Fruit fly (Drosophila melanogaster): ENCODE results near the gene CG5026.
A peak's percentile ranks its signal among the peaks of the same experiment; 100 is the strongest.

The CG5026 gene

DNA sequence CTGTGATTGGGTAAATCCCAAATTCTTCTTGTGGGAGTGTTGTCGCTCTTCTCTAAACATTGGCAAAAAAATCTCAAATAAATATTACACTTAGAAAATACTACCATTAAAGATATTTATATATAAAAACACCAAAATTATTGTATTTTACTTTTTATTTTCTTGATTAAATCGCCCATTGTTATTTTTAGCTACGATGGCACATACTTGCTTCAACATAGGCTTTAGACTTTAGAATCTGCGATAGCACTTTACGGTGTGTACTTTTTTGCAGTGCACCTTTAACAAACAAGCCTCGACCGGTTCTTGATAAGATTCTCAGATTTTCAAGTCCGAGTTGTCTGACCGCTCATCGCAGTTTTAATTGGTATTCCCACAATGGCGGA, 13.7 kb upstream of the CG5026 start, which contains the start of gene GNBP3 (continued):
- TF ChIP-seq lbe (GFP tag; optimal IDR thresholded peaks at IDR 0.05) (peak; percentile 96), CG15514 (GFP tag; optimal IDR thresholded peaks at IDR 0.05) (peak; percentile 68), ase (GFP tag; IDR thresholded peaks at IDR 0.05) (no peak), Max (GFP tag; optimal IDR thresholded peaks at IDR 0.05) (peak; percentile 85), oc (tag; optimal IDR thresholded peaks at IDR 0.05) (no peak), Meics (GFP tag; optimal IDR thresholded peaks at IDR 0.05) (peak; percentile 83), HLH54F (GFP tag; optimal IDR thresholded peaks at IDR 0.05) (peak; percentile 9), CG11247 (GFP tag; IDR thresholded peaks at IDR 0.05) (no peak), scrt (GFP tag; optimal IDR thresholded peaks at IDR 0.05) (no peak), nau (GFP tag; optimal IDR thresholded peaks at IDR 0.05) (no peak), dysf (GFP tag; IDR thresholded peaks at IDR 0.05) (peak; percentile 68), dan (GFP tag; IDR thresholded peaks at IDR 0.05) (no peak), BtbVII (GFP tag; optimal IDR thresholded peaks at IDR 0.05) (peak; percentile 86), bowl (GFP tag; IDR thresholded peaks at IDR 0.05) (no peak), E2f1 (GFP tag; IDR thresholded peaks at IDR 0.05) (no peak), CG8359 (GFP tag; optimal IDR thresholded peaks at IDR 0.05; ENCODE audit: borderline replicate concordance) (no peak), B-H2 (GFP tag; optimal IDR thresholded peaks at IDR 0.05) (peak; percentile 29), CG15601 (tag; optimal IDR thresholded peaks at IDR 0.05) (peak; percentile 60), CG9817 (tag; optimal IDR thresholded peaks at IDR 0.05) (peak; percentile 17), chif (GFP tag; optimal IDR thresholded peaks at IDR 0.05) (no peak), ATbp (GFP tag; optimal IDR thresholded peaks at IDR 0.05) (no peak), CG8388 (GFP tag; optimal IDR thresholded peaks at IDR 0.05) (peak; percentile 40), CG13894 (tag; optimal IDR thresholded peaks at IDR 0.05) (no peak), sr (GFP tag; IDR thresholded peaks at IDR 0.05) (no peak), shn (GFP tag; optimal IDR thresholded peaks at IDR 0.05) (no peak), tio (GFP tag; optimal IDR thresholded peaks at IDR 0.05) (peak; percentile 38), cwo (GFP tag; optimal IDR thresholded peaks at IDR 0.05) (peak; percentile 33), CG8089 (GFP tag; optimal IDR thresholded peaks at IDR 0.05) (no peak), wdn (GFP tag; IDR thresholded peaks at IDR 0.05) (0 out of 2 replicates have a peak, but pooled peaks have one; percentile 17), CG13123 (GFP tag; optimal IDR thresholded peaks at IDR 0.05) (no peak), D19B (GFP tag; optimal IDR thresholded peaks at IDR 0.05) (peak; percentile 13), ac (GFP tag; optimal IDR thresholded peaks at IDR 0.05) (peak; percentile 31), h (optimal IDR thresholded peaks at IDR 0.05) (no peak), CG10654 (GFP tag; optimal IDR thresholded peaks at IDR 0.05) (peak; percentile 19), phol (tag; optimal IDR thresholded peaks at IDR 0.05) (peak; percentile 39), jing (GFP tag; optimal IDR thresholded peaks at IDR 0.05) (no peak), ttk (GFP tag; IDR thresholded peaks at IDR 0.05) (no peak), tna (GFP tag; IDR thresholded peaks at IDR 0.05; ENCODE audit: partially characterized antibody) (no peak), Hr3 (GFP tag; optimal IDR thresholded peaks at IDR 0.05) (peak; percentile 5), CG3407 (GFP tag; optimal IDR thresholded peaks at IDR 0.05) (peak; percentile 37), tll (GFP tag; optimal IDR thresholded peaks at IDR 0.05) (peak in 1 of 2 experiments; percentile 1), CG6683 (GFP tag; optimal IDR thresholded peaks at IDR 0.05) (peak; percentile 75), gce (GFP tag; IDR thresholded peaks at IDR 0.05) (no peak; the same call in 2 of the 3 replicates), CG17568 (GFP tag; optimal IDR thresholded peaks at IDR 0.05) (no peak), CG11085 (GFP tag; IDR thresholded peaks at IDR 0.05) (0 out of 2 replicates have a peak, but pooled peaks have one; percentile 51), gro (GFP tag; optimal IDR thresholded peaks at IDR 0.05) (no peak), CG2116 (GFP tag; optimal IDR thresholded peaks at IDR 0.05) (no peak), zen2 (GFP tag; IDR thresholded peaks at IDR 0.05; ENCODE audit: partially characterized antibody) (no peak), slp2 (GFP tag; optimal IDR thresholded peaks at IDR 0.05) (no peak), CG3838 (GFP tag; optimal IDR thresholded peaks at IDR 0.05) (no peak), CG34376 (GFP tag; optimal IDR thresholded peaks at IDR 0.05) (peak; percentile 80)
